Fruit fly (Drosophila melanogaster) whole organism, embryonic: ENCODE data around the gene Naxe.

Source experiments
- ATbp ChIP-seq: fragments of 200-800 bp; sonication (Bioruptor generic); optimal IDR thresholded peaks from 2 replicates; lab custom pipeline; 2017; ENCODE audit warnings: missing biosample characterization, mild to moderate bottlenecking, missing genetic modification characterization, missing genetic modification reagents
- Antp ChIP-seq: fragments of 200-800 bp; sonication (Bioruptor generic); optimal IDR thresholded peaks from 3 replicates; lab custom pipeline; 2016; ENCODE audit warnings: missing biosample characterization, missing genetic modification characterization
- Atf3 ChIP-seq: fragments of 200-800 bp; sonication (Bioruptor generic); optimal IDR thresholded peaks from 3 replicates; lab custom pipeline; 2016; ENCODE audit warnings: missing biosample characterization, missing genetic modification characterization
- Bgb ChIP-seq: fragments of 200-800 bp; sonication (Bioruptor generic); IDR thresholded peaks from 2 replicates; pipeline ENCODE4 v1.3.6; 2022; ENCODE audit warnings: missing biosample characterization, missing genetic modification characterization; ENCODE audit not compliant: partially characterized antibody
- CG10274 ChIP-seq: fragments of 200-800 bp; sonication (Bioruptor generic); optimal IDR thresholded peaks from 3 replicates; lab custom pipeline; 2017; ENCODE audit warnings: missing biosample characterization, mild to moderate bottlenecking, missing genetic modification characterization
- CG12219 ChIP-seq: fragments of 200-800 bp; sonication (Bioruptor generic); optimal IDR thresholded peaks from 3 replicates; lab custom pipeline; 2018; ENCODE audit warnings: missing biosample characterization, mild to moderate bottlenecking, missing genetic modification characterization
- CG14014 ChIP-seq: fragments of 200-800 bp; sonication (Bioruptor generic); IDR thresholded peaks from 2 replicates; pipeline ENCODE4 v1.3.6; 2022; ENCODE audit warnings: missing biosample characterization, missing genetic modification characterization
- CG14860 ChIP-seq: fragments of 200-800 bp; sonication (Bioruptor generic); IDR thresholded peaks from 3 replicates; pipeline ENCODE4 v1.3.6; 2022; ENCODE audit warnings: missing biosample characterization, missing genetic modification characterization; ENCODE audit not compliant: partially characterized antibody
- CG15514 ChIP-seq: fragments of 200-800 bp; sonication (Bioruptor generic); optimal IDR thresholded peaks from 3 replicates; lab custom pipeline; 2017; ENCODE audit warnings: missing biosample characterization, missing genetic modification characterization, mild to moderate bottlenecking, moderate library complexity, missing genetic modification reagents
- CG1603 ChIP-seq: fragments of 200-800 bp; sonication (Bioruptor generic); optimal IDR thresholded peaks from 2 replicates; lab custom pipeline; 2019; ENCODE audit warnings: missing biosample characterization, mild to moderate bottlenecking, missing genetic modification characterization, moderate library complexity
- CG17612 ChIP-seq: fragments of 200-800 bp; sonication (Bioruptor generic); IDR thresholded peaks from 2 replicates; pipeline ENCODE4 v1.3.6; 2022; ENCODE audit warnings: missing biosample characterization, missing genetic modification characterization
- CG18599 ChIP-seq: fragments of 200-800 bp; sonication (Bioruptor generic); optimal IDR thresholded peaks from 3 replicates; lab custom pipeline; 2017; ENCODE audit warnings: missing biosample characterization, missing genetic modification characterization, mild to moderate bottlenecking, moderate library complexity, missing genetic modification reagents
- CG3281 ChIP-seq: fragments of 200-800 bp; sonication (Bioruptor generic); optimal IDR thresholded peaks from 3 replicates; lab custom pipeline; 2017; ENCODE audit warnings: missing biosample characterization, mild to moderate bottlenecking, missing genetic modification characterization
- CG34422 ChIP-seq: fragments of 200-800 bp; sonication (Bioruptor generic); IDR thresholded peaks from 3 replicates; pipeline ENCODE4 v1.3.6; 2022; ENCODE audit warnings: missing biosample characterization, missing genetic modification characterization
- CG3847 ChIP-seq: fragments of 200-800 bp; sonication (Bioruptor generic); IDR thresholded peaks from 2 replicates; pipeline ENCODE4 v1.3.6; 2022; ENCODE audit warnings: missing biosample characterization, missing genetic modification characterization
- CG42726 ChIP-seq: fragments of 200-800 bp; sonication (Bioruptor generic); IDR thresholded peaks from 2 replicates; pipeline ENCODE4 v1.3.6; 2022; ENCODE audit warnings: missing biosample characterization, missing genetic modification characterization; ENCODE audit not compliant: partially characterized antibody
- CG4820 ChIP-seq: fragments of 200-800 bp; sonication (Bioruptor generic); optimal IDR thresholded peaks from 3 replicates; lab custom pipeline; 2016; ENCODE audit warnings: missing biosample characterization, missing genetic modification characterization
- CG6254 ChIP-seq: fragments of 200-800 bp; sonication (Bioruptor generic); optimal IDR thresholded peaks from 3 replicates; lab custom pipeline; 2017; ENCODE audit warnings: mild to moderate bottlenecking, missing biosample characterization, missing genetic modification reagents, missing genetic modification characterization
- CG7745 ChIP-seq: fragments of 200-800 bp; sonication (Bioruptor generic); optimal IDR thresholded peaks from 2 replicates; lab custom pipeline; 2018; ENCODE audit warnings: missing biosample characterization, mild to moderate bottlenecking, missing genetic modification characterization, moderate library complexity
- CG8478 ChIP-seq: fragments of >200 bp; optimal IDR thresholded peaks from 2 replicates; lab custom pipeline; 2018
- CG9727 ChIP-seq: fragments of 200-800 bp; sonication (Bioruptor generic); optimal IDR thresholded peaks from 3 replicates; lab custom pipeline; 2017; ENCODE audit warnings: missing biosample characterization, mild to moderate bottlenecking, missing genetic modification characterization
- CHES-1-like ChIP-seq: fragments of 200-800 bp; sonication (Bioruptor generic); optimal IDR thresholded peaks from 2 replicates; lab custom pipeline; 2016; ENCODE audit warnings: missing biosample characterization, missing genetic modification characterization
- Drgx ChIP-seq: fragments of 200-800 bp; sonication (Bioruptor generic); IDR thresholded peaks from 2 replicates; pipeline ENCODE4 v1.3.6; 2022; ENCODE audit warnings: missing biosample characterization, missing genetic modification characterization
- ERR ChIP-seq: fragments of 200-800 bp; sonication (Bioruptor generic); optimal IDR thresholded peaks from 2 replicates; lab custom pipeline; 2016; ENCODE audit warnings: missing biosample characterization, missing genetic modification characterization
- Fer1 ChIP-seq: fragments of 200-800 bp; sonication (Bioruptor generic); optimal IDR thresholded peaks from 2 replicates; lab custom pipeline; 2017; ENCODE audit warnings: missing biosample characterization, mild to moderate bottlenecking, missing genetic modification characterization
- Gsc ChIP-seq: fragments of 200-800 bp; sonication (Bioruptor generic); IDR thresholded peaks from 2 replicates; pipeline ENCODE4 v1.3.6; 2022; ENCODE audit warnings: missing biosample characterization, missing genetic modification characterization
- HLH3B ChIP-seq: fragments of 200-800 bp; sonication (Bioruptor generic); IDR thresholded peaks from 2 replicates; pipeline ENCODE4 v1.3.6; 2022; ENCODE audit warnings: missing biosample characterization, missing genetic modification characterization
- Hr51 ChIP-seq, 2 experiments: fragments of 200-800 bp; sonication (Bioruptor generic); optimal IDR thresholded peaks; 2 replicates in 1 of 2; 3 replicates in 1 of 2; lab custom pipeline; 2016 to 2018; ENCODE audit warnings: missing biosample characterization in 2 of 2, missing genetic modification characterization in 2 of 2, mild to moderate bottlenecking in 1 of 2, moderate library complexity in 1 of 2
- Hr78 ChIP-seq, 2 experiments: fragments of 200-800 bp in 1 of 2; fragments of >200 bp in 1 of 2; sonication (Bioruptor generic) in 1 of 2; optimal IDR thresholded peaks; 2 replicates each; lab custom pipeline; 2017 to 2019; ENCODE audit warnings: missing biosample characterization in 2 of 2, missing genetic modification characterization in 2 of 2, mild to moderate bottlenecking in 1 of 2, moderate library complexity in 1 of 2
- NFAT ChIP-seq: fragments of 200-800 bp; sonication (Bioruptor generic); IDR thresholded peaks from 2 replicates; pipeline ENCODE4 v1.3.6; 2022; ENCODE audit warnings: missing biosample characterization, missing genetic modification characterization
- Neu2 ChIP-seq: fragments of 200-800 bp; sonication (Bioruptor generic); optimal IDR thresholded peaks from 3 replicates; lab custom pipeline; 2016; ENCODE audit warnings: missing biosample characterization, missing genetic modification characterization, borderline replicate concordance
- Rfx ChIP-seq: fragments of 200-800 bp; sonication (Bioruptor generic); IDR thresholded peaks from 2 replicates; pipeline ENCODE4 v1.3.6; 2022; ENCODE audit warnings: missing biosample characterization, missing genetic modification characterization
- Scr ChIP-seq: fragments of 200-800 bp; sonication (Bioruptor generic); IDR thresholded peaks from 2 replicates; pipeline ENCODE4 v1.3.6; 2022; ENCODE audit warnings: missing biosample characterization, missing genetic modification characterization; ENCODE audit not compliant: partially characterized antibody
- Ssrp ChIP-seq: fragments of 200-800 bp; sonication (Bioruptor generic); optimal IDR thresholded peaks from 2 replicates; lab custom pipeline; 2018; ENCODE audit warnings: missing biosample characterization, mild to moderate bottlenecking, missing genetic modification characterization, moderate library complexity
- abd-A ChIP-seq: fragments of 200-800 bp; sonication (Bioruptor generic); optimal IDR thresholded peaks from 3 replicates; lab custom pipeline; 2019; ENCODE audit warnings: missing biosample characterization, mild to moderate bottlenecking, missing genetic modification characterization, moderate library complexity
- ara ChIP-seq: fragments of 200-800 bp; sonication (Bioruptor generic); IDR thresholded peaks from 2 replicates; pipeline ENCODE4 v1.3.6; 2022; ENCODE audit warnings: missing biosample characterization, missing genetic modification characterization
- bsh ChIP-seq, 2 experiments: fragments of 200-800 bp; sonication (Bioruptor generic); optimal IDR thresholded peaks; 2 replicates each; lab custom pipeline; 2017 to 2018; ENCODE audit warnings: mild to moderate bottlenecking in 2 of 2, missing biosample characterization in 2 of 2, missing genetic modification characterization in 2 of 2, moderate library complexity in 1 of 2
- dati ChIP-seq: fragments of 200-800 bp; sonication (Bioruptor generic); IDR thresholded peaks from 2 replicates; pipeline ENCODE4 v1.3.6; 2022; ENCODE audit warnings: missing biosample characterization, missing genetic modification characterization
- ewg ChIP-seq: fragments of 200-800 bp; sonication (Bioruptor generic); optimal IDR thresholded peaks from 3 replicates; lab custom pipeline; 2017; ENCODE audit warnings: mild to moderate bottlenecking, missing biosample characterization, missing genetic modification reagents, missing genetic modification characterization
- fd96Cb ChIP-seq: fragments of 200-800 bp; sonication (Bioruptor generic); optimal IDR thresholded peaks from 2 replicates; lab custom pipeline; 2018; ENCODE audit warnings: missing biosample characterization, mild to moderate bottlenecking, missing genetic modification characterization, moderate library complexity
- fu2 ChIP-seq: fragments of 200-800 bp; sonication (Bioruptor generic); optimal IDR thresholded peaks from 2 replicates; lab custom pipeline; 2016; ENCODE audit warnings: missing biosample characterization, missing genetic modification characterization
- mirr ChIP-seq: fragments of 200-800 bp; sonication (Bioruptor generic); optimal IDR thresholded peaks from 3 replicates; lab custom pipeline; 2018; ENCODE audit warnings: missing biosample characterization, mild to moderate bottlenecking, missing genetic modification characterization
- nmo ChIP-seq: fragments of 200-800 bp; sonication (Bioruptor generic); optimal IDR thresholded peaks from 2 replicates; lab custom pipeline; 2018; ENCODE audit warnings: missing biosample characterization, mild to moderate bottlenecking, missing genetic modification characterization, moderate library complexity
- pan ChIP-seq, 4 experiments: fragments of >200 bp in 3 of 4; fragments of 200-800 bp in 1 of 4; sonication (Bioruptor generic) in 1 of 4; optimal IDR thresholded peaks in 3 of 4; IDR thresholded peaks in 1 of 4; 2 replicates each; pipeline versions ENCODE4 v1.3.6 to Lab custom; 2017 to 2022; ENCODE audit warnings: missing biosample characterization in 2 of 4, missing genetic modification characterization in 2 of 4, mixed read lengths in 1 of 4
- phol ChIP-seq: fragments of 200-800 bp; sonication (Bioruptor generic); optimal IDR thresholded peaks from 3 replicates; lab custom pipeline; 2018; ENCODE audit warnings: missing biosample characterization, mild to moderate bottlenecking, missing genetic modification characterization, moderate library complexity
- pnt ChIP-seq: fragments of 200-800 bp; sonication (Bioruptor generic); optimal IDR thresholded peaks from 3 replicates; lab custom pipeline; 2016; ENCODE audit warnings: missing biosample characterization, missing genetic modification characterization
- sima ChIP-seq: fragments of 200-800 bp; sonication (Bioruptor generic); optimal IDR thresholded peaks from 2 replicates; lab custom pipeline; 2016; ENCODE audit warnings: missing biosample characterization, missing genetic modification characterization
- tio ChIP-seq: fragments of 200-800 bp; sonication (Bioruptor generic); optimal IDR thresholded peaks from 2 replicates; lab custom pipeline; 2017; ENCODE audit warnings: missing biosample characterization, missing genetic modification characterization, inconsistent platforms
- wek ChIP-seq: fragments of 200-800 bp; sonication (Bioruptor generic); optimal IDR thresholded peaks from 3 replicates; lab custom pipeline; 2018; ENCODE audit warnings: missing biosample characterization, mild to moderate bottlenecking, missing genetic modification characterization, moderate library complexity
- yki ChIP-seq: fragments of >200 bp; optimal IDR thresholded peaks from 3 replicates; lab custom pipeline; 2018

The Naxe gene

DNA sequence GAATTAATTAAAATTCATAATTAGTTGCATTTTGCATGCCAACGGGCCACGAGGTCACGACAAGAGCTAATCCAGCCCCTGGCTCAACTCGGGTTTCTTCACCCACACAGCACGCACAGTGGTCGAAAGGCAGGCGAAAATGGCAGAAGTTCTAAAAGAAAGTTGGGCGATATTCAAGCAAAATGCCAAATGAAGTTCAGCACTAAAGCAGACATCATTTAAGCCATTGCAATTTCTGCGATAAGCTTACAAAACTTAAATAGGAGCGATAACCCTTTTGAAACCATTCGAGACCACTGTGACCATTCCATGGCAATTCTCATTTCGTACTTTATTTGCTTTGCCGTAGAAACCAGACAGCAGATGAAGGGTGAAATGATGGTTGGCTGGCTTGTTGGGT is 18.4 kb downstream of the Naxe start (continued):
- TF ChIP-seq CG10274 (GFP tag; lab: Kevin White, UChicago) (no peak), Ssrp (peak; percentile 44), fd96Cb (peak; percentile 57), pan (optimal IDR thresholded peaks at IDR 0.05; lab: Kevin White, UChicago) (no peak), pan (GFP tag; optimal IDR thresholded peaks at IDR 0.05 in 1 of 2, IDR thresholded peaks at IDR 0.05 in 1 of 2) (peak in 1 of 2 experiments; percentile 56), CG4820 (peak; percentile 41), fu2 (no peak), CG3281 (GFP tag; lab: Kevin White, UChicago) (no peak), nmo (peak; percentile 33), ERR (GFP tag; lab: Kevin White, UChicago) (no peak), CG3847 (GFP tag; lab: Robert Waterston, UW) (no peak), CG1603 (peak; percentile 75), NFAT (GFP tag; lab: Robert Waterston, UW) (no peak), ewg (peak; percentile 21), Scr (GFP tag; lab: Robert Waterston, UW) (no peak), pnt (GFP tag; lab: Kevin White, UChicago) (peak; percentile 18), HLH3B (GFP tag; lab: Robert Waterston, UW) (peak; percentile 50; the same call in 1 of the 2 replicates), CG9727 (GFP tag; lab: Kevin White, UChicago) (peak; percentile 21), CG34422 (peak; percentile 42; the same call in 2 of the 3 replicates), dati (no peak), abd-A (tag; lab: Kevin White, UChicago) (peak; percentile 6), CG7745 (no peak), Fer1 (GFP tag; lab: Kevin White, UChicago) (no peak), Hr51 (GFP tag; optimal IDR thresholded peaks at IDR 0.05; lab: Kevin White, UChicago) (peak in 1 of 2 experiments; percentile 59), Antp (GFP tag; lab: Kevin White, UChicago) (peak; percentile 66), Hr78 (GFP tag; optimal IDR thresholded peaks at IDR 0.05; lab: Kevin White, UChicago) (no peak), Rfx (GFP tag; lab: Robert Waterston, UW) (no peak), phol (tag; lab: Kevin White, UChicago) (peak; percentile 38), CG14014 (GFP tag; lab: Robert Waterston, UW) (0 out of 2 replicates have a peak, but pooled peaks have one; percentile 26), CG6254 (peak; percentile 21), CG42726 (GFP tag; lab: Robert Waterston, UW) (no peak), sima (no peak), ara (no peak), Gsc (GFP tag; lab: Robert Waterston, UW) (no peak), CG15514 (GFP tag; lab: Kevin White, UChicago) (no peak), Neu2 (no peak), CHES-1-like (GFP tag; lab: Kevin White, UChicago) (no peak), CG17612 (GFP tag; lab: Robert Waterston, UW) (no peak), Drgx (GFP tag; lab: Robert Waterston, UW) (peak; percentile 57), tio (no peak), CG12219 (peak; percentile 61), ATbp (peak; percentile 37), Atf3 (peak; percentile 10), mirr (GFP tag; lab: Kevin White, UChicago) (no peak), CG8478 (lab: Kevin White, UChicago) (no peak), CG18599 (peak; percentile 69), wek (GFP tag; lab: Kevin White, UChicago) (no peak), CG14860 (GFP tag; lab: Robert Waterston, UW) (no peak), Bgb (GFP tag; lab: Robert Waterston, UW) (no peak), bsh (GFP tag; optimal IDR thresholded peaks at IDR 0.05; lab: Kevin White, UChicago) (peak; percentile 10 to 64), yki (no peak)
